Worm (Caenorhabditis elegans) whole organism, midembryonic: Measurements from ENCODE around the gene ZK836.3.

Experiments
- T22C8.4 ChIP-seq: fragments of 200-800 bp; sonication (Bioruptor generic); IDR thresholded peaks from 2 replicates; pipeline ENCODE4 v1.3.6; 2022; ENCODE audit warnings: missing genetic modification characterization, missing compliant biosample characterization
- cog-1 ChIP-seq: sonication (generic microtip); optimal IDR thresholded peaks from 2 replicates; lab custom pipeline; 2016; ENCODE audit warnings: missing genetic modification characterization, missing compliant biosample characterization
- flt-1 ChIP-seq: fragments of 200-800 bp; sonication (Bioruptor generic); IDR thresholded peaks from 2 replicates; pipeline ENCODE4 v1.3.6; 2022; ENCODE audit warnings: missing genetic modification characterization, missing compliant biosample characterization
- klf-2 ChIP-seq: fragments of 200-800 bp; sonication (Bioruptor generic); conservative IDR thresholded peaks from 2 replicates; pipeline ENCODE4 v1.3.6; 2022; ENCODE audit warnings: missing genetic modification reagents, missing genetic modification characterization, missing compliant biosample characterization
- med-1 ChIP-seq: sonication (generic microtip); optimal IDR thresholded peaks from 2 replicates; lab custom pipeline; 2017; ENCODE audit warnings: missing genetic modification characterization, mild to moderate bottlenecking, missing compliant biosample characterization, antibody characterized with exemption, missing genetic modification reagents; ENCODE audit not compliant: insufficient read depth
- ref-1 ChIP-seq: fragments of 200-800 bp; sonication (Bioruptor generic); conservative IDR thresholded peaks from 2 replicates; pipeline ENCODE4 v1.3.6; 2022; ENCODE audit warnings: missing genetic modification reagents, missing genetic modification characterization, missing compliant biosample characterization
- tab-1 ChIP-seq: fragments of 200-800 bp; sonication (Bioruptor generic); IDR thresholded peaks from 2 replicates; pipeline ENCODE4 v1.3.6; 2022; ENCODE audit warnings: missing genetic modification characterization, missing compliant biosample characterization
- ztf-23 ChIP-seq: fragments of 200-800 bp; sonication (Bioruptor generic); IDR thresholded peaks from 2 replicates; pipeline ENCODE4 v1.3.6; 2022; ENCODE audit warnings: missing genetic modification reagents, missing genetic modification characterization, missing compliant biosample characterization
- ztf-29 ChIP-seq: fragments of 200-800 bp; sonication (Bioruptor generic); IDR thresholded peaks from 2 replicates; pipeline ENCODE4 v1.3.6; 2022; ENCODE audit warnings: missing genetic modification reagents, missing genetic modification characterization, missing compliant biosample characterization

The ZK836.3 gene

DNA sequence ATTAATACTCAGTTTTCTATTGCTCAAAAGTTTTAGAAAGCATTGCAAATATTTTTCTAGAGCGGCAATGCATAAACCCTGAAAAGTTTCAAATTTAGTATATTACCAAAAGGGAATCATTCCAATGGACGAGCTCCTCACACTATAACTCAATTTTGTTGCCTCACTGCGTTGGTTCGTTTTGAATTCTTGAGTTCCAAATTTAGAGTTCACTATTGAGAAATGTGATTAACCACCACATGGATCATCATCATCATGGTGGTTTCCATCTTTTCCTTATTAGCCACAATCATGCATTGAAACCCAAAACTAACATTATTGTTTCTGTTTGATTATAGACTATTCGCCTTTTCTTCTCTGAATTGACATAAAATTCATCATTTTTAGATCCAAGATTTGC lies 14.2 kb upstream of the ZK836.3 start:
- TF ChIP-seq T22C8.4 (GFP tag; lab: Robert Waterston, UW) (no peak), tab-1 (GFP tag; lab: Robert Waterston, UW) (no peak), cog-1 (tag; lab: Kevin White, UChicago) (no peak), ref-1 (GFP tag; lab: Robert Waterston, UW) (no peak), klf-2 (GFP tag; lab: Robert Waterston, UW) (no peak), ztf-23 (GFP tag; lab: Robert Waterston, UW) (no peak), flt-1 (GFP tag; lab: Robert Waterston, UW) (no peak), med-1 (no peak), ztf-29 (GFP tag; lab: Robert Waterston, UW) (no peak)

DNA sequence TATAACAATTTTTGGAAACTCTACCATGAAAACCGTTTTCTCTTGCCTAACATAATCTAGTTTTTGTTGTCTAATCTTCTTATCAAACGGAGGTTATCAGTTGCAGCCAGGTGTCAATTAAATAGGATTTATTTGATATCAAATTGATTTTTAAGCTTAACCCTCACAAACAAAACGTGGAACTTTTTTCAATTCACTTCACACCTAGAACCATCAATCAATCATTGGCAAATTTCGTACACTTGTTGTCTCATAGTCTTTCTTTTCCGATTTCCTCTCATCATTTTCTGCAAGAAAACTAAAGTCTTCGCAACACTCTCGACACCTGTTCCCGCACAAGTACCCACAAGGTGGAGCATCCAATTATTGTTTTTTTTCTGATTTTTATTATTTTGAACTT lies 12.9 kb upstream of the ZK836.3 start:
- TF ChIP-seq ztf-23 (GFP tag; lab: Robert Waterston, UW): no peak
- TF ChIP-seq klf-2 (GFP tag; lab: Robert Waterston, UW): no peak

DNA sequence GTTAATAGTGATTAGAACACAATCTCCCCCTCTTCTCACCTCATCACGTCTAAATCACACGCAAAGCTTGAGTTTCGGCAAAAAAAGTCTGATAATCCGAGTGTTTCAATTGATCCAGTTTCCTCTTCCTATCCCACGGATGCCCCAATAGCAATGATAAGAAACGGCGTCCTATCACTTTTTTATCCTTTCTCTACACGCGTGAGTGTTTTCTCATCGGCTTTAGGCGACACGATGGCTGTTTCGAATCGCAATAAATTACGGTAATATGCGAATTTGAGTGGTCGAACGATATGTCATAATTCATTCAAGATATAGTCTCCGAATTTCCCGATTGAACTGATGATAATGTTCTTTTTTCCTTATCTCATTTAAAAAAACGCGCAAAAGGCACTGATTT lies 3.7 kb upstream of the ZK836.3 start:
- TF ChIP-seq ztf-23 (GFP tag; lab: Robert Waterston, UW) (no peak), klf-2 (GFP tag; lab: Robert Waterston, UW) (no peak), flt-1 (GFP tag; lab: Robert Waterston, UW) (no peak), tab-1 (GFP tag; lab: Robert Waterston, UW) (no peak), ztf-29 (GFP tag; lab: Robert Waterston, UW) (no peak), T22C8.4 (GFP tag; lab: Robert Waterston, UW) (no peak), cog-1 (tag; lab: Kevin White, UChicago) (no peak), ref-1 (GFP tag; lab: Robert Waterston, UW) (no peak), med-1 (no peak)

DNA sequence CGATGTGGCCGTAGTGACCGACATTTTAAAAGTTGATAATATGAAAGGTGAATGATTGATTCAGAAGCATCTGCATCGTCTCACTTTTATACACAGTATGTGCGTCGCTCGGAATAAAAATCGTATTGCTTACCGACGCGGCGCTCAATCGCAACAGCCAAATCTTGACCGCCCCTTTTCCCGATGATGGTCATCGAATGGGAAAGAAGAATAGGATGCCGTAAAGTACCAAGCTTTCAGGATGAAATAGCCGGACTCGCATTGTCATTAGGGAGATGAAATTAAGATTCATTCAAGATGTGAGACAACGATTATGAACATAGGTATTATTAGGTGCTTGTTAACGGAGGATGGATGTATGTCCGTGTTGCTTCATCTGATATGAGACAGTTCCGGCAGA lies 2.8 kb upstream of the ZK836.3 start, which contains the start of gene lon-3:
Gene lon-3, minus strand, starts transcription at position 101 of the 400 bp plus-strand sequence.
- TF ChIP-seq flt-1 (GFP tag; lab: Robert Waterston, UW) (no peak), tab-1 (GFP tag; lab: Robert Waterston, UW) (no peak), klf-2 (GFP tag; lab: Robert Waterston, UW) (no peak)

DNA sequence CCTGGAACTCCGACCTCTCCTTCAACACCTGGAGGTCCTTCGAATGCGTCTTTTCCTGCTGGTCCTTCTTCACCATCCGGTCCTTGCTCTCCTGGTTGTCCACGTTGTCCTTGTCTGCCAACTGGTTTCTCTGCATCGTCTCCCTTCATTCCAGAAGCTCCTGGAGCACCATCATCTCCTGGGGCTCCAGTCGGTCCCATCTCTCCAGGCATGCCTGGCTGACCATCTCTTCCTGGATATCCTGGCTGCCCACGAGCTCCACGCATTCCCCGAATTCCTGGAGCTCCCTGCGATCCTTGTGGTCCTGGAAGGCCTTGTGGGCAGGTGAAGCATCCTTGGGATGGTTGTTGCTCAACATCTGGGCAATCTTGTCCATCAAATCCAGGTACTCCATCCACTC lies 2.0 kb upstream of the ZK836.3 start:
- TF ChIP-seq ztf-23 (GFP tag; lab: Robert Waterston, UW): no peak
- TF ChIP-seq ref-1 (GFP tag; lab: Robert Waterston, UW): no peak
- no peak for TF ChIP-seq ztf-29 (GFP tag; lab: Robert Waterston, UW)
- TF ChIP-seq T22C8.4 (GFP tag; lab: Robert Waterston, UW): no peak
- TF ChIP-seq cog-1 (tag; lab: Kevin White, UChicago): no peak
- no peak for TF ChIP-seq klf-2 (GFP tag; lab: Robert Waterston, UW)
- no peak for TF ChIP-seq med-1
- TF ChIP-seq flt-1 (GFP tag; lab: Robert Waterston, UW): no peak
- TF ChIP-seq tab-1 (GFP tag; lab: Robert Waterston, UW): no peak

DNA sequence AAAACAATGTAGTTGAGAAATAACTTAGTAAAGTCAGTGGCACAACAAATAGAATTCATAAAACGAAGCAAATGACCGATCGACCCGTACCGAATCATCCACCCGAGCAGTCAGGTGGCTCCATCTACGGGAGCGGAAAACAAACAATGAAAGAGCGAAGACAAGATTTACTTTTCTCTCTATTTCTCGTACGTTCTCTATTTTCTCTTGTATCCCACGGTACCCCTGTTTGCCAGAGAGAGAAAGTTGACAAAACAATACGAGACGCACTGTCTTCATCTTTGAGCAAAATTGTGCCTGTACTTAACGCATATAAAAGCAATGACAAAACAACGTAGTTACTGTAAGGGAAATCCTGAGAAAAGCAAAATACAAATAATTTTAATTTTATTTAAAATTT lies 914 bp upstream of the ZK836.3 start:
- no peak for TF ChIP-seq ztf-29 (GFP tag; lab: Robert Waterston, UW)
- TF ChIP-seq med-1: no peak
- no peak for TF ChIP-seq flt-1 (GFP tag; lab: Robert Waterston, UW)
- TF ChIP-seq T22C8.4 (GFP tag; lab: Robert Waterston, UW): no peak
- TF ChIP-seq ref-1 (GFP tag; lab: Robert Waterston, UW): no peak
- TF ChIP-seq cog-1 (tag; lab: Kevin White, UChicago): no peak
- TF ChIP-seq ztf-23 (GFP tag; lab: Robert Waterston, UW): no peak
- no peak for TF ChIP-seq klf-2 (GFP tag; lab: Robert Waterston, UW)
- no peak for TF ChIP-seq tab-1 (GFP tag; lab: Robert Waterston, UW)

DNA sequence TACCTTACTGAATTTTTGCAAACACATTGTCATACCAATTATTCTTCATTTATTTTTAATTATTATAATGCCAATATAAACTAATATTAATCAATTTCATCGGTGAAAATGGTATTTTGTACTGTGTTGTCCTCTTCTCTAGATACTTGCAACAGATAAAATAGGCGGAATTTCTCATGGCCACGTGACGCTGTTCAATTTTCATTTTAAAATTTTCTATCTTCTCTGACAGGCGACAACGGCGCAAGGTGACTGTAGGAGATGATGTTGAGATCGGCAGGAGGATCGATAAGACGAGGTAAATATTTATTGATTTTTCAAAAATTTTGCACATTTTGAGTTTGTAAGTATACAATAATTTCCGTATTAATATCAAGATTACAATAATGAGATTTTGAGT lies 1.5 kb downstream of the ZK836.3 start, which contains the start of gene ogdh-2:
Gene ogdh-2, plus strand, starts transcription at position 233 of the 400 bp plus-strand sequence.
- no peak for TF ChIP-seq cog-1 (tag; lab: Kevin White, UChicago)
- TF ChIP-seq klf-2 (GFP tag; lab: Robert Waterston, UW): no peak
- no peak for TF ChIP-seq flt-1 (GFP tag; lab: Robert Waterston, UW)
- no peak for TF ChIP-seq ztf-29 (GFP tag; lab: Robert Waterston, UW)
- no peak for TF ChIP-seq ref-1 (GFP tag; lab: Robert Waterston, UW)
- no peak for TF ChIP-seq tab-1 (GFP tag; lab: Robert Waterston, UW)
- TF ChIP-seq T22C8.4 (GFP tag; lab: Robert Waterston, UW): no peak
- no peak for TF ChIP-seq med-1
- TF ChIP-seq ztf-23 (GFP tag; lab: Robert Waterston, UW): no peak

DNA sequence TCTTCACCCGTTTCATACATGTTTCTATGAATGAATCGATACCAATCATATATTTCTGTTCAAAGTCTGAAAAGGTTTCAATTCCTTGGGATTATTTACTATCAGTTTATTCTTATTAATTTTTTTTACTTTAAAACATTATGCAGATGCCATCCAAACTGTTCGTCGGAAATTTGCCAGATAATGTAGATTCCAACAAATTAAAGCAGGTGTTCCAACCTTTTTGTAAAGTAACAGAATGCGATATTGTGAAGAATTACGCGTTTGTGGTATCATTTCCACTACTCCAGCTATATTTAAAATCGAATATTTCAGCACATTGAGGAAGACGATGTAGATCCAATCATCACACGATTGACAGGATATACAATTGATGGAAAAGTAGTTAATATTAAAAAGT lies 3.6 kb downstream of the ZK836.3 start, which contains the start of gene rnp-1:
Gene rnp-1, plus strand, starts transcription at position 145 of the 400 bp plus-strand sequence.
- no peak for TF ChIP-seq flt-1 (GFP tag; lab: Robert Waterston, UW)
- no peak for TF ChIP-seq med-1
- no peak for TF ChIP-seq klf-2 (GFP tag; lab: Robert Waterston, UW)
- no peak for TF ChIP-seq T22C8.4 (GFP tag; lab: Robert Waterston, UW)
- TF ChIP-seq ref-1 (GFP tag; lab: Robert Waterston, UW): no peak
- no peak for TF ChIP-seq ztf-29 (GFP tag; lab: Robert Waterston, UW)
- TF ChIP-seq ztf-23 (GFP tag; lab: Robert Waterston, UW): no peak
- TF ChIP-seq tab-1 (GFP tag; lab: Robert Waterston, UW): no peak
- no peak for TF ChIP-seq cog-1 (tag; lab: Kevin White, UChicago)

DNA sequence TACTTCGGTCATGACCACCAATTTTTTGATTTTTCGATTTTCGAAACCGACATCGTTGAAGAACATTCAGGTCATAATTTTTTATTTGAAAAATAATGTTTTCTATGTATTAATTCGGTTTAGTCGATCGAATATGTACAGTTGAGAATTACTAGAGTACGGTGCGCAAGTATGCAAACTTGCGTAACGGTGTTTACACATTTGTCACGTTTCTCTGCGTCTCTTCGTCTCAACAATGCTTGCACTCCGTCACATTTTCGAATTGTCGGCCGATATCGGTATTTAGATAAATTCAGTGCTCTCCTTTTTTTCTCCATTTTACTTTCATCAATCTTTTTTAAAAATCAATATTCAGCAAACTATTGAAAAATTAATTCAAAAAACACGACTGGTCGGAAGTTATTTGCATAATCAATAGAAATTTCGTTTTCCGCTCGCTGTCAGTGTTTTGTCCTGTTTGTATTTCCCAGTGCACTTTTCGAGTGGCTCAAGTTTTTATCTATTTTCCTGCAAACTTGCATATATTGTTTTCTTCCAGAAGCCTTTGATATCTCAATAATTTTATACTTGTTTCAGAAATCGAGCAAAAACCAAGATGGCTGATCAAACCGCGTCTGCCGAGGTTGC lies 4.7 kb downstream of the ZK836.3 start, which contains the start of gene dpy-30:
Gene dpy-30, plus strand, starts transcription at position 577 of the 627 bp plus-strand sequence.
- TF ChIP-seq ref-1 (GFP tag; lab: Robert Waterston, UW) (no peak), tab-1 (GFP tag; lab: Robert Waterston, UW) (no peak), klf-2 (GFP tag; lab: Robert Waterston, UW) (no peak), ztf-23 (GFP tag; lab: Robert Waterston, UW) (no peak), cog-1 (tag; lab: Kevin White, UChicago) (no peak), med-1 (no peak), T22C8.4 (GFP tag; lab: Robert Waterston, UW) (no peak)
